Worm (Caenorhabditis elegans): ENCODE data around the gene best-7.
"Not testable (repeated sequence)": the region's sequence is repeated elsewhere in the genome, so short reads cannot be mapped to it uniquely, and the experiment has no call there.

best-7 gene

ce11 chrIV:11260544-11261227 lies 30.6 kb upstream of the best-7 start, which contains the start of gene C05C12.5:
Gene C05C12.5 (minus strand): TSS chrIV:11261185.
- TF ChIP-seq tbx-37 (GFP tag; conservative IDR thresholded peaks at IDR 0.05) (no peak), pes-1 (GFP tag; IDR thresholded peaks at IDR 0.05) (no peak), ama-1 (optimal IDR thresholded peaks at IDR 0.05) (no peak), tra-4 (tag; optimal IDR thresholded peaks at IDR 0.05) (no peak), ceh-36 (tag; optimal IDR thresholded peaks at IDR 0.05) (no peak), tbx-11 (GFP tag; IDR thresholded peaks at IDR 0.05) (no peak), flt-1 (GFP tag; IDR thresholded peaks at IDR 0.05) (no peak)

ce11 chrIV:11259485-11259972 lies 29.4 kb upstream of the best-7 start, which contains the start of gene gtl-1:
Gene gtl-1 (minus strand): TSS chrIV:11259535.
- TF ChIP-seq hmg-4 (GFP tag; optimal IDR thresholded peaks at IDR 0.05), result no peak
- TF ChIP-seq tbx-11 (GFP tag; IDR thresholded peaks at IDR 0.05), result no peak
- no peak for TF ChIP-seq B0310.2 (tag; optimal IDR thresholded peaks at IDR 0.05)
- TF ChIP-seq F13C5.2 (tag; optimal IDR thresholded peaks at IDR 0.05), result no peak
- no peak for TF ChIP-seq ceh-13 (GFP tag; optimal IDR thresholded peaks at IDR 0.05)
- no peak for TF ChIP-seq ama-1 (optimal IDR thresholded peaks at IDR 0.05)
- TF ChIP-seq scrt-1 (GFP tag; IDR thresholded peaks at IDR 0.05), result no peak
- no peak for TF ChIP-seq pes-1 (GFP tag; IDR thresholded peaks at IDR 0.05)
- TF ChIP-seq ceh-36 (tag; optimal IDR thresholded peaks at IDR 0.05), result no peak
- TF ChIP-seq hmbx-1 (tag; optimal IDR thresholded peaks at IDR 0.05), result no peak
- TF ChIP-seq tbx-37 (GFP tag; conservative IDR thresholded peaks at IDR 0.05), result no peak
- no peak for TF ChIP-seq aly-1 (tag; optimal IDR thresholded peaks at IDR 0.05)
- TF ChIP-seq hnd-1 (tag; optimal IDR thresholded peaks at IDR 0.05), result no peak
- TF ChIP-seq flt-1 (GFP tag; IDR thresholded peaks at IDR 0.05), result no peak
- TF ChIP-seq sea-1 (GFP tag; conservative IDR thresholded peaks at IDR 0.05), result no peak
- no peak for TF ChIP-seq tra-4 (tag; optimal IDR thresholded peaks at IDR 0.05)
- TF ChIP-seq ets-7 (tag; optimal IDR thresholded peaks at IDR 0.05), result no peak

ce11 chrIV:11257476-11257875 lies 27.4 kb upstream of the best-7 start:
- TF ChIP-seq ceh-36 (tag; optimal IDR thresholded peaks at IDR 0.05), result no peak
- TF ChIP-seq tbx-37 (GFP tag; conservative IDR thresholded peaks at IDR 0.05), result no peak
- TF ChIP-seq ceh-13 (GFP tag; optimal IDR thresholded peaks at IDR 0.05), result no peak
- TF ChIP-seq tra-4 (tag; optimal IDR thresholded peaks at IDR 0.05), result no peak
- TF ChIP-seq B0310.2 (tag; optimal IDR thresholded peaks at IDR 0.05), result no peak
- TF ChIP-seq aly-1 (tag; optimal IDR thresholded peaks at IDR 0.05), result no peak
- no peak for TF ChIP-seq flt-1 (GFP tag; IDR thresholded peaks at IDR 0.05)
- TF ChIP-seq tbx-11 (GFP tag; IDR thresholded peaks at IDR 0.05), result no peak
- TF ChIP-seq sea-1 (GFP tag; conservative IDR thresholded peaks at IDR 0.05), result no peak
- TF ChIP-seq pes-1 (GFP tag; IDR thresholded peaks at IDR 0.05), result no peak
- TF ChIP-seq F13C5.2 (tag; optimal IDR thresholded peaks at IDR 0.05), result no peak
- TF ChIP-seq scrt-1 (GFP tag; IDR thresholded peaks at IDR 0.05), result no peak
- TF ChIP-seq ets-7 (tag; optimal IDR thresholded peaks at IDR 0.05), result no peak
- no peak for TF ChIP-seq ama-1 (optimal IDR thresholded peaks at IDR 0.05)
- no peak for TF ChIP-seq hmg-4 (GFP tag; optimal IDR thresholded peaks at IDR 0.05)

ce11 chrIV:11253689-11254088 lies 23.6 kb upstream of the best-7 start, which contains the start of gene C05C12.1:
Gene C05C12.1 (plus strand): TSS chrIV:11253989.
- TF ChIP-seq hmg-4 (GFP tag; optimal IDR thresholded peaks at IDR 0.05); tra-4 (tag; optimal IDR thresholded peaks at IDR 0.05); F13C5.2 (tag; optimal IDR thresholded peaks at IDR 0.05): not testable (repeated sequence)

ce11 chrIV:11248031-11248631 lies 18.0 kb upstream of the best-7 start, which contains the start of gene C05C12.4:
Gene C05C12.4 (minus strand): TSS chrIV:11248081.
- TF ChIP-seq ets-7 (tag; optimal IDR thresholded peaks at IDR 0.05), result no peak
- no peak for TF ChIP-seq hnd-1 (tag; optimal IDR thresholded peaks at IDR 0.05)
- TF ChIP-seq ama-1 (optimal IDR thresholded peaks at IDR 0.05), result no peak
- no peak for TF ChIP-seq ceh-36 (tag; optimal IDR thresholded peaks at IDR 0.05)

ce11 chrIV:11247434-11247833 lies 17.3 kb upstream of the best-7 start:
- TF ChIP-seq scrt-1 (GFP tag; IDR thresholded peaks at IDR 0.05), result no peak
- no peak for TF ChIP-seq sea-1 (GFP tag; conservative IDR thresholded peaks at IDR 0.05)
- no peak for TF ChIP-seq ceh-36 (tag; optimal IDR thresholded peaks at IDR 0.05)
- no peak for TF ChIP-seq hnd-1 (tag; optimal IDR thresholded peaks at IDR 0.05)
- no peak for TF ChIP-seq ama-1 (optimal IDR thresholded peaks at IDR 0.05)
- no peak for TF ChIP-seq ceh-13 (GFP tag; optimal IDR thresholded peaks at IDR 0.05)
- no peak for TF ChIP-seq tra-4 (tag; optimal IDR thresholded peaks at IDR 0.05)
- no peak for TF ChIP-seq pes-1 (GFP tag; IDR thresholded peaks at IDR 0.05)
- TF ChIP-seq tbx-37 (GFP tag; conservative IDR thresholded peaks at IDR 0.05), result no peak
- no peak for TF ChIP-seq B0310.2 (tag; optimal IDR thresholded peaks at IDR 0.05)
- no peak for TF ChIP-seq ets-7 (tag; optimal IDR thresholded peaks at IDR 0.05)
- TF ChIP-seq flt-1 (GFP tag; IDR thresholded peaks at IDR 0.05), result no peak
- no peak for TF ChIP-seq F13C5.2 (tag; optimal IDR thresholded peaks at IDR 0.05)
- TF ChIP-seq hmbx-1 (tag; optimal IDR thresholded peaks at IDR 0.05), result no peak
- TF ChIP-seq hmg-4 (GFP tag; optimal IDR thresholded peaks at IDR 0.05), result no peak
- TF ChIP-seq tbx-11 (GFP tag; IDR thresholded peaks at IDR 0.05), result no peak

- TF ChIP-seq ama-1 (optimal IDR thresholded peaks at IDR 0.05) (no peak), tbx-11 (GFP tag; IDR thresholded peaks at IDR 0.05) (no peak), scrt-1 (GFP tag; IDR thresholded peaks at IDR 0.05) (no peak), ceh-36 (tag; optimal IDR thresholded peaks at IDR 0.05) (no peak), ceh-13 (GFP tag; optimal IDR thresholded peaks at IDR 0.05) (no peak), flt-1 (GFP tag; IDR thresholded peaks at IDR 0.05) (no peak), B0310.2 (tag; optimal IDR thresholded peaks at IDR 0.05) (no peak), sea-1 (GFP tag; conservative IDR thresholded peaks at IDR 0.05) (no peak)
Observed at ce11 chrIV:11241368-11241767, 11.3 kb upstream of the best-7 start, which contains the start of gene C05C12.6. Gene C05C12.6 (minus strand): TSS chrIV:11241468.

Measured in whole organism, early embryonic.